Fruit fly (Drosophila melanogaster): Measurements from ENCODE around the gene CG3397.

The CG3397 gene

DNA sequence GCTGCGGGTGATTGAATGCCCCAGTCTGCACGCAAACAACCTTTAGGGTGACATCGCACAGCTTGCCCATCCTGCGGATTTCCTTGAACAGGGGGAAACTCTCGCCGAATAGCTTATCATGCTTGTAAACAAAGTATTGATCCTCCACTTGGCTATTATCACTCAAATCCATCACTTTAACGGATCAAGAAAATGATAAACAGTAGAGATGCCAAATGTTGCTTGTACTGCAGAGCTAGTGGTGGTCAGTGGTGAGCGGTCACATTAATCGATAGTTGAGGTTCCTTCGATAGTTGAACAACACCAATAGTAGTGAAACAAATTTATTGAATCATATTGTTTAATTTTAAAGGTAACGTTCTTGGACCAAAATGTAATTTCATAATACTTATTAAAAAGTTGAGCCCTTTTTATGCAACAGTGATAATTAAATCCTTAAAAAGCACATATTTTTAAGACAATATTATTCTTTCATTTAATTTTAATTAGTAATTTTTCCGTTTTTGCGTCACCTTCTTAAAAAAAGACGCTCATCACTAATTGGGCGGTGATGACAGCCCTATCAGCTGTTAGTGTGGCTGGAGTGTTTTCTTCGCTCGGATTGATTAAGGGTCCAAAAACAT, 26.0 kb upstream of the CG3397 start, which contains the start of the genes KLHL18 and GCC185 (continued):
- TF ChIP-seq CG17912 (GFP tag; optimal IDR thresholded peaks at IDR 0.05) (no peak), Max (GFP tag; optimal IDR thresholded peaks at IDR 0.05) (peak; percentile 78), bab2 (GFP tag; optimal IDR thresholded peaks at IDR 0.05) (peak; percentile 68), Elba2 (GFP tag; optimal IDR thresholded peaks at IDR 0.05) (peak; percentile 95), Antp (GFP tag; optimal IDR thresholded peaks at IDR 0.05) (peak; percentile 28), CG11504 (tag; optimal IDR thresholded peaks at IDR 0.05) (peak; percentile 88), CG4404 (GFP tag; IDR thresholded peaks at IDR 0.05) (peak; percentile 90), Dad (GFP tag; optimal IDR thresholded peaks at IDR 0.05) (no peak), run (tag; optimal IDR thresholded peaks at IDR 0.05) (peak; percentile 18), bigmax (GFP tag; optimal IDR thresholded peaks at IDR 0.05) (no peak), dmrt11E (tag; optimal IDR thresholded peaks at IDR 0.05) (peak; percentile 81), ab (GFP tag; optimal IDR thresholded peaks at IDR 0.05) (no peak), CG10979 (tag; optimal IDR thresholded peaks at IDR 0.05) (peak; percentile 66), wor (GFP tag; IDR thresholded peaks at IDR 0.05) (no peak), Dip3 (GFP tag; optimal IDR thresholded peaks at IDR 0.05) (peak; percentile 66), crol (GFP tag; IDR thresholded peaks at IDR 0.05) (no peak), ara (GFP tag; IDR thresholded peaks at IDR 0.05) (peak; percentile 52; the same call in 1 of the 2 replicates), CG14710 (tag; optimal IDR thresholded peaks at IDR 0.05) (peak; percentile 92), maf-S (GFP tag; optimal IDR thresholded peaks at IDR 0.05) (peak; percentile 62), CG31388 (GFP tag; optimal IDR thresholded peaks at IDR 0.05) (peak; percentile 38), CG15696 (tag; optimal IDR thresholded peaks at IDR 0.05) (peak; percentile 84), sens-2 (GFP tag; IDR thresholded peaks at IDR 0.05) (no peak), CG31224 (GFP tag; IDR thresholded peaks at IDR 0.05) (peak; percentile 58), fru (optimal IDR thresholded peaks at IDR 0.05) (no peak), gem (tag; optimal IDR thresholded peaks at IDR 0.05) (peak; percentile 86), wdn (GFP tag; IDR thresholded peaks at IDR 0.05) (peak; percentile 48; the same call in 1 of the 2 replicates), CG2129 (GFP tag; IDR thresholded peaks at IDR 0.05; ENCODE audit: partially characterized antibody) (peak; percentile 56), Bteb2 (GFP tag; optimal IDR thresholded peaks at IDR 0.05) (peak; percentile 55), Hr3 (GFP tag; optimal IDR thresholded peaks at IDR 0.05) (peak; percentile 91), Nf-YA (GFP tag; IDR thresholded peaks at IDR 0.05) (no peak), CG15601 (tag; optimal IDR thresholded peaks at IDR 0.05) (peak; percentile 92), CG7271 (tag; optimal IDR thresholded peaks at IDR 0.05) (no peak), CG10462 (GFP tag; optimal IDR thresholded peaks at IDR 0.05) (peak; percentile 49), CG16863 (GFP tag; optimal IDR thresholded peaks at IDR 0.05) (peak; percentile 49), CG14667 (GFP tag; IDR thresholded peaks at IDR 0.05) (peak; percentile 56; the same call in 1 of the 2 replicates), dimm (GFP tag; IDR thresholded peaks at IDR 0.05) (no peak), CG12769 (tag; optimal IDR thresholded peaks at IDR 0.05) (no peak), gcm (GFP tag; optimal IDR thresholded peaks at IDR 0.05) (peak; percentile 16), cad (GFP tag; optimal IDR thresholded peaks at IDR 0.05) (no peak), dm (GFP tag; optimal IDR thresholded peaks at IDR 0.05) (peak; percentile 20), crp (GFP tag; optimal IDR thresholded peaks at IDR 0.05) (peak; percentile 97 to 98), hbn (GFP tag; IDR thresholded peaks at IDR 0.05; ENCODE audit: partially characterized antibody) (peak; percentile 49; the same call in 1 of the 2 replicates), Adf1 (GFP tag; IDR thresholded peaks at IDR 0.05) (peak; percentile 35; the same call in 1 of the 2 replicates), Atf3 (GFP tag; optimal IDR thresholded peaks at IDR 0.05) (peak; percentile 36), CG9876 (GFP tag; optimal IDR thresholded peaks at IDR 0.05) (peak; percentile 42), ind (GFP tag; optimal IDR thresholded peaks at IDR 0.05) (peak; percentile 91), Fer3 (tag; optimal IDR thresholded peaks at IDR 0.05) (peak; percentile 59), CG18476 (GFP tag; optimal IDR thresholded peaks at IDR 0.05) (peak; percentile 74), CG14860 (GFP tag; IDR thresholded peaks at IDR 0.05; ENCODE audit: partially characterized antibody) (peak; percentile 84), CG31441 (GFP tag; IDR thresholded peaks at IDR 0.05) (no peak; the same call in 1 of the 2 replicates)
